Fruit fly (Drosophila melanogaster): Measurements from ENCODE around the gene Sfp33A3.

The Sfp33A3 gene

dm6 chr2L:11839612-11840011 lies at the start of gene Sfp33A3:
TSS of gene Sfp33A3 (plus strand) at chr2L:11839912.
- TF ChIP-seq usp (GFP tag; optimal IDR thresholded peaks at IDR 0.05) = no peak
- no peak for TF ChIP-seq EcR (GFP tag; optimal IDR thresholded peaks at IDR 0.05)

- TF ChIP-seq CG8478 (optimal IDR thresholded peaks at IDR 0.05) = no peak
- TF ChIP-seq usp (GFP tag; optimal IDR thresholded peaks at IDR 0.05) = no peak
- TF ChIP-seq Dll (optimal IDR thresholded peaks at IDR 0.05) = no peak
- TF ChIP-seq psq (optimal IDR thresholded peaks at IDR 0.05) = no peak
- TF ChIP-seq pan (optimal IDR thresholded peaks at IDR 0.05) = no peak
Observed at dm6 chr2L:11792265-11792664, 47.4 kb upstream of the Sfp33A3 start, which contains the start of gene Tsp33B. TSS of gene Tsp33B (minus strand) at chr2L:11792365.

- TF ChIP-seq usp (GFP tag; optimal IDR thresholded peaks at IDR 0.05) = no peak
- no peak for TF ChIP-seq EcR (GFP tag; optimal IDR thresholded peaks at IDR 0.05)
- no peak for TF ChIP-seq Dll (optimal IDR thresholded peaks at IDR 0.05)
- no peak for TF ChIP-seq psq (optimal IDR thresholded peaks at IDR 0.05)
- no peak for TF ChIP-seq pan (optimal IDR thresholded peaks at IDR 0.05)
- no peak for TF ChIP-seq CG8478 (optimal IDR thresholded peaks at IDR 0.05)
Observed at dm6 chr2L:11793986-11794385, 45.7 kb upstream of the Sfp33A3 start, which contains the start of gene CG14937. TSS of gene CG14937 (minus strand) at chr2L:11794086.

- no peak for TF ChIP-seq pan (optimal IDR thresholded peaks at IDR 0.05)
- TF ChIP-seq psq (optimal IDR thresholded peaks at IDR 0.05) = no peak
- no peak for TF ChIP-seq EcR (GFP tag; optimal IDR thresholded peaks at IDR 0.05)
- no peak for TF ChIP-seq CG8478 (optimal IDR thresholded peaks at IDR 0.05)
- TF ChIP-seq Dll (optimal IDR thresholded peaks at IDR 0.05) = no peak
- no peak for TF ChIP-seq usp (GFP tag; optimal IDR thresholded peaks at IDR 0.05)
Observed at dm6 chr2L:11797127-11797526, 42.6 kb upstream of the Sfp33A3 start.

- TF ChIP-seq usp (GFP tag; optimal IDR thresholded peaks at IDR 0.05) = no peak
- TF ChIP-seq Dll (optimal IDR thresholded peaks at IDR 0.05) = peak; percentile 85
- TF ChIP-seq CG8478 (optimal IDR thresholded peaks at IDR 0.05) = no peak
- no peak for TF ChIP-seq pan (optimal IDR thresholded peaks at IDR 0.05)
- TF ChIP-seq EcR (GFP tag; optimal IDR thresholded peaks at IDR 0.05) = no peak
- TF ChIP-seq psq (optimal IDR thresholded peaks at IDR 0.05) = no peak
Observed at dm6 chr2L:11804228-11805044, 35.3 kb upstream of the Sfp33A3 start.

- no peak for TF ChIP-seq usp (GFP tag; optimal IDR thresholded peaks at IDR 0.05)
- no peak for TF ChIP-seq Dll (optimal IDR thresholded peaks at IDR 0.05)
- no peak for TF ChIP-seq psq (optimal IDR thresholded peaks at IDR 0.05)
- no peak for TF ChIP-seq EcR (GFP tag; optimal IDR thresholded peaks at IDR 0.05)
- no peak for TF ChIP-seq pan (optimal IDR thresholded peaks at IDR 0.05)
- no peak for TF ChIP-seq CG8478 (optimal IDR thresholded peaks at IDR 0.05)
Observed at dm6 chr2L:11806022-11806700, 33.6 kb upstream of the Sfp33A3 start.

dm6 chr2L:11806701-11807674 lies 32.7 kb upstream of the Sfp33A3 start:
- peak; percentile 81 for TF ChIP-seq psq (optimal IDR thresholded peaks at IDR 0.05)
- no peak for TF ChIP-seq CG8478 (optimal IDR thresholded peaks at IDR 0.05)
- no peak for TF ChIP-seq pan (optimal IDR thresholded peaks at IDR 0.05)
- peak; percentile 92 for TF ChIP-seq Dll (optimal IDR thresholded peaks at IDR 0.05)
- TF ChIP-seq usp (GFP tag; optimal IDR thresholded peaks at IDR 0.05) = no peak

dm6 chr2L:11807697-11808226 lies 31.9 kb upstream of the Sfp33A3 start:
- TF ChIP-seq pan (optimal IDR thresholded peaks at IDR 0.05) (no peak), Dll (optimal IDR thresholded peaks at IDR 0.05) (peak; percentile 70), EcR (GFP tag; optimal IDR thresholded peaks at IDR 0.05) (peak in 1 of 2 experiments; percentile 29), CG8478 (optimal IDR thresholded peaks at IDR 0.05) (peak; percentile 32), psq (optimal IDR thresholded peaks at IDR 0.05) (no peak), usp (GFP tag; optimal IDR thresholded peaks at IDR 0.05) (no peak)

- TF ChIP-seq Dll (optimal IDR thresholded peaks at IDR 0.05) = no peak
- no peak for TF ChIP-seq CG8478 (optimal IDR thresholded peaks at IDR 0.05)
Observed at dm6 chr2L:11808327-11808701, 31.4 kb upstream of the Sfp33A3 start.

dm6 chr2L:11808702-11809583 lies 30.8 kb upstream of the Sfp33A3 start, which contains the start of gene crol:
TSS of gene crol (minus strand) at chr2L:11809438.
- TF ChIP-seq pan (optimal IDR thresholded peaks at IDR 0.05) (no peak), usp (GFP tag; optimal IDR thresholded peaks at IDR 0.05) (no peak), Dll (optimal IDR thresholded peaks at IDR 0.05) (peak; percentile 89), EcR (GFP tag; optimal IDR thresholded peaks at IDR 0.05) (no peak)

- TF ChIP-seq Dll (optimal IDR thresholded peaks at IDR 0.05) = no peak
- no peak for TF ChIP-seq usp (GFP tag; optimal IDR thresholded peaks at IDR 0.05)
- TF ChIP-seq pan (optimal IDR thresholded peaks at IDR 0.05) = no peak
- no peak for TF ChIP-seq psq (optimal IDR thresholded peaks at IDR 0.05)
- TF ChIP-seq EcR (GFP tag; optimal IDR thresholded peaks at IDR 0.05) = no peak
- TF ChIP-seq CG8478 (optimal IDR thresholded peaks at IDR 0.05) = no peak
Observed at dm6 chr2L:11809823-11810222, 29.9 kb upstream of the Sfp33A3 start.
